Worm (Caenorhabditis elegans): ENCODE measurements around the gene C03B1.6.

DNA sequence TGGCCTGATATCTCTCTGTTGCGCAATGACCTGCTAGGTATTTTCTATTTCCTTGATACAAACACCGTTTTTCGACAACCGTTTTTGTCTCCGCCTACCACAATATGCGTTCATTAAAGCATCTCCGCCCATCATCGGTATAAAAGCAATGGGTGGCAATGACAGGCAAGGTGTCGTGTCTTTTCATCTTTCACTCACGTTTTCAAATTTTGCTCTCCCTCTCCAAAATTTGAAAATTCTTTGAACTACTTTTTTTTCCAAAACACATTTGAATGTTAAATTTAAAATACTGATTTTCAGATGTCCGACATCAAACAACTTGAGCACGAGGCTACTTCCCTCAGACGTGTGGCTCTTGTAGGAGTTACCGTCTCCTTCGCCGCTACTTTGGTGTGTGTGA lies 21.3 kb upstream of the C03B1.6 start, which contains the start of gene col-169:
- no peak for TF ChIP-seq nhr-77 (tag; optimal IDR thresholded peaks at IDR 0.05)
- no peak for TF ChIP-seq nhr-237 (tag; optimal IDR thresholded peaks at IDR 0.05)
- TF ChIP-seq egl-27 (tag; optimal IDR thresholded peaks at IDR 0.05), result no peak
- TF ChIP-seq unc-39 (tag; optimal IDR thresholded peaks at IDR 0.05), result no peak
- TF ChIP-seq nhr-11 (tag; optimal IDR thresholded peaks at IDR 0.05), result no peak
- no peak for TF ChIP-seq sma-3 (GFP tag; optimal IDR thresholded peaks at IDR 0.05)
- TF ChIP-seq nhr-25 (tag; optimal IDR thresholded peaks at IDR 0.05), result no peak
- no peak for TF ChIP-seq lin-39 (tag; optimal IDR thresholded peaks at IDR 0.05)
- TF ChIP-seq unc-55 (GFP tag; optimal IDR thresholded peaks at IDR 0.05), result no peak
- TF ChIP-seq lin-11 (tag; optimal IDR thresholded peaks at IDR 0.05), result no peak
- TF ChIP-seq zag-1 (tag; optimal IDR thresholded peaks at IDR 0.05), result no peak
